Fruit fly (Drosophila melanogaster) whole organism, pupa: ENCODE results near the gene Alh.

Source experiments
- CG10348 ChIP-seq: fragments of 200-800 bp; sonication (Bioruptor generic); IDR thresholded peaks from 2 replicates; pipeline ENCODE4 v1.3.6; 2022; ENCODE audit warnings: missing biosample characterization, missing genetic modification characterization
- CG12605 ChIP-seq: fragments of 200-800 bp; sonication (Bioruptor generic); IDR thresholded peaks from 2 replicates; pipeline ENCODE4 v1.3.6; 2022; ENCODE audit warnings: missing biosample characterization, missing genetic modification characterization
- CG13204 ChIP-seq: fragments of 200-800 bp; sonication (Bioruptor generic); optimal IDR thresholded peaks from 2 replicates; lab custom pipeline; 2018; ENCODE audit warnings: missing biosample characterization, mild to moderate bottlenecking, missing genetic modification characterization, moderate library complexity
- CG14655 ChIP-seq: fragments of 200-800 bp; sonication (Bioruptor generic); optimal IDR thresholded peaks from 3 replicates; lab custom pipeline; 2017; ENCODE audit warnings: mild to moderate bottlenecking, missing biosample characterization, missing genetic modification reagents, missing genetic modification characterization
- CG15710 ChIP-seq: fragments of 200-800 bp; sonication (Bioruptor generic); optimal IDR thresholded peaks from 2 replicates; lab custom pipeline; 2018; ENCODE audit warnings: missing biosample characterization, mild to moderate bottlenecking, missing genetic modification characterization, moderate library complexity
- CG17806 ChIP-seq: fragments of 200-800 bp; sonication (Bioruptor generic); optimal IDR thresholded peaks from 2 replicates; lab custom pipeline; 2018; ENCODE audit warnings: missing biosample characterization, mild to moderate bottlenecking, missing genetic modification characterization, moderate library complexity
- CG32121 ChIP-seq: fragments of 200-800 bp; sonication (Bioruptor generic); IDR thresholded peaks from 2 replicates; pipeline ENCODE4 v1.3.6; 2022; ENCODE audit warnings: missing biosample characterization, missing genetic modification characterization
- CG34367 ChIP-seq: fragments of 200-800 bp; sonication (Bioruptor generic); optimal IDR thresholded peaks from 2 replicates; lab custom pipeline; 2018; ENCODE audit warnings: missing biosample characterization, mild to moderate bottlenecking, missing genetic modification characterization
- CG4496 ChIP-seq: fragments of 200-800 bp; sonication (Bioruptor generic); IDR thresholded peaks from 3 replicates; pipeline ENCODE4 v1.3.6; 2022; ENCODE audit warnings: missing biosample characterization, missing genetic modification characterization
- CG8159 ChIP-seq: fragments of 200-800 bp; sonication (Bioruptor generic); optimal IDR thresholded peaks from 3 replicates; lab custom pipeline; 2018; ENCODE audit warnings: missing biosample characterization, mild to moderate bottlenecking, missing genetic modification characterization, moderate library complexity
- CG8301 ChIP-seq: fragments of 200-800 bp; sonication (Bioruptor generic); optimal IDR thresholded peaks from 2 replicates; lab custom pipeline; 2018; ENCODE audit warnings: missing biosample characterization, mild to moderate bottlenecking, missing genetic modification characterization
- CG9948 ChIP-seq: fragments of 200-800 bp; sonication (Bioruptor generic); optimal IDR thresholded peaks from 2 replicates; lab custom pipeline; 2018; ENCODE audit warnings: missing biosample characterization, mild to moderate bottlenecking, missing genetic modification characterization, moderate library complexity
- D1 ChIP-seq: fragments of 200-800 bp; sonication (Bioruptor generic); optimal IDR thresholded peaks from 2 replicates; lab custom pipeline; 2018; ENCODE audit warnings: missing biosample characterization, mild to moderate bottlenecking, missing genetic modification characterization, moderate library complexity
- EcR ChIP-seq: fragments of 200-800 bp; sonication (Bioruptor generic); optimal IDR thresholded peaks from 3 replicates; lab custom pipeline; 2019; ENCODE audit warnings: missing biosample characterization, missing genetic modification characterization, mild to moderate bottlenecking, moderate library complexity, missing genetic modification reagents
- Ets98B ChIP-seq: fragments of 200-800 bp; sonication (Bioruptor generic); IDR thresholded peaks from 2 replicates; pipeline ENCODE4 v1.3.6; 2022; ENCODE audit warnings: missing biosample characterization, missing genetic modification characterization
- Pif1A ChIP-seq: fragments of 200-800 bp; sonication (Bioruptor generic); optimal IDR thresholded peaks from 3 replicates; lab custom pipeline; 2016; ENCODE audit warnings: missing biosample characterization, missing genetic modification characterization
- Pif1B ChIP-seq: fragments of 200-800 bp; sonication (Bioruptor generic); optimal IDR thresholded peaks from 3 replicates; lab custom pipeline; 2016; ENCODE audit warnings: missing biosample characterization, missing genetic modification characterization
- Snoo ChIP-seq: fragments of 200-800 bp; sonication (Bioruptor generic); optimal IDR thresholded peaks from 3 replicates; lab custom pipeline; 2017; ENCODE audit warnings: missing biosample characterization, mild to moderate bottlenecking, missing genetic modification characterization, inconsistent platforms
- fd96Ca ChIP-seq: fragments of 200-800 bp; sonication (Bioruptor generic); IDR thresholded peaks from 3 replicates; pipeline ENCODE4 v1.3.6; 2022; ENCODE audit warnings: missing biosample characterization, missing genetic modification characterization
- gl ChIP-seq: fragments of 200-800 bp; sonication (Bioruptor generic); optimal IDR thresholded peaks from 2 replicates; lab custom pipeline; 2018; ENCODE audit warnings: missing biosample characterization, mild to moderate bottlenecking, missing genetic modification characterization
- rn ChIP-seq: fragments of 200-800 bp; sonication (Bioruptor generic); IDR thresholded peaks from 2 replicates; pipeline ENCODE4 v1.3.6; 2022; ENCODE audit warnings: missing biosample characterization, missing genetic modification characterization

The Alh gene

dm6 chr3R:7107713-7108588 lies 16.0 kb downstream of the Alh start:
- TF ChIP-seq EcR (GFP tag; lab: Kevin White, UChicago), result peak; percentile 99
- no peak for TF ChIP-seq CG34367 (tag; lab: Kevin White, UChicago)
- no peak for TF ChIP-seq Pif1A
- peak; percentile 10 for TF ChIP-seq D1 (tag; lab: Kevin White, UChicago)
- TF ChIP-seq CG14655 (GFP tag; lab: Kevin White, UChicago), result peak; percentile 7
- TF ChIP-seq CG12605 (GFP tag; lab: Robert Waterston, UW), result no peak
- TF ChIP-seq rn (GFP tag; lab: Robert Waterston, UW), result no peak
- TF ChIP-seq CG17806 (tag; lab: Kevin White, UChicago), result no peak
- TF ChIP-seq CG8301 (tag; lab: Kevin White, UChicago), result no peak
- no peak for TF ChIP-seq CG4496
- TF ChIP-seq Snoo (tag; lab: Kevin White, UChicago), result no peak
- TF ChIP-seq CG15710 (tag; lab: Kevin White, UChicago), result no peak
- no peak for TF ChIP-seq fd96Ca
- TF ChIP-seq CG10348 (GFP tag; lab: Robert Waterston, UW), result no peak
- TF ChIP-seq Ets98B (GFP tag; lab: Robert Waterston, UW), result no peak
- no peak for TF ChIP-seq Pif1B (GFP tag; lab: Kevin White, UChicago)
- peak; percentile 4 for TF ChIP-seq CG8159
- no peak for TF ChIP-seq CG32121 (GFP tag; lab: Robert Waterston, UW)
- TF ChIP-seq CG13204 (GFP tag; lab: Kevin White, UChicago), result peak; percentile 34
- peak; percentile 38 for TF ChIP-seq CG9948 (tag; lab: Kevin White, UChicago)
- TF ChIP-seq gl (tag; lab: Kevin White, UChicago), result no peak

dm6 chr3R:7105503-7106164 lies 18.4 kb downstream of the Alh start:
- no peak for TF ChIP-seq CG8301 (tag; lab: Kevin White, UChicago)
- no peak for TF ChIP-seq CG17806 (tag; lab: Kevin White, UChicago)
- no peak for TF ChIP-seq Pif1A
- TF ChIP-seq Snoo (tag; lab: Kevin White, UChicago), result no peak
- no peak for TF ChIP-seq EcR (GFP tag; lab: Kevin White, UChicago)
- no peak for TF ChIP-seq CG13204 (GFP tag; lab: Kevin White, UChicago)
- TF ChIP-seq CG4496, result no peak
- no peak for TF ChIP-seq CG34367 (tag; lab: Kevin White, UChicago)
- TF ChIP-seq CG14655 (GFP tag; lab: Kevin White, UChicago), result no peak
- no peak for TF ChIP-seq CG9948 (tag; lab: Kevin White, UChicago)
- TF ChIP-seq rn (GFP tag; lab: Robert Waterston, UW), result no peak
- no peak for TF ChIP-seq fd96Ca
- TF ChIP-seq CG8159, result no peak
- TF ChIP-seq CG32121 (GFP tag; lab: Robert Waterston, UW), result no peak

- TF ChIP-seq Pif1B (GFP tag; lab: Kevin White, UChicago) (no peak), EcR (GFP tag; lab: Kevin White, UChicago) (peak; percentile 41)
These were observed 19.7 kb downstream of the Alh start for dm6 chr3R:7104308-7104707.

DNA sequence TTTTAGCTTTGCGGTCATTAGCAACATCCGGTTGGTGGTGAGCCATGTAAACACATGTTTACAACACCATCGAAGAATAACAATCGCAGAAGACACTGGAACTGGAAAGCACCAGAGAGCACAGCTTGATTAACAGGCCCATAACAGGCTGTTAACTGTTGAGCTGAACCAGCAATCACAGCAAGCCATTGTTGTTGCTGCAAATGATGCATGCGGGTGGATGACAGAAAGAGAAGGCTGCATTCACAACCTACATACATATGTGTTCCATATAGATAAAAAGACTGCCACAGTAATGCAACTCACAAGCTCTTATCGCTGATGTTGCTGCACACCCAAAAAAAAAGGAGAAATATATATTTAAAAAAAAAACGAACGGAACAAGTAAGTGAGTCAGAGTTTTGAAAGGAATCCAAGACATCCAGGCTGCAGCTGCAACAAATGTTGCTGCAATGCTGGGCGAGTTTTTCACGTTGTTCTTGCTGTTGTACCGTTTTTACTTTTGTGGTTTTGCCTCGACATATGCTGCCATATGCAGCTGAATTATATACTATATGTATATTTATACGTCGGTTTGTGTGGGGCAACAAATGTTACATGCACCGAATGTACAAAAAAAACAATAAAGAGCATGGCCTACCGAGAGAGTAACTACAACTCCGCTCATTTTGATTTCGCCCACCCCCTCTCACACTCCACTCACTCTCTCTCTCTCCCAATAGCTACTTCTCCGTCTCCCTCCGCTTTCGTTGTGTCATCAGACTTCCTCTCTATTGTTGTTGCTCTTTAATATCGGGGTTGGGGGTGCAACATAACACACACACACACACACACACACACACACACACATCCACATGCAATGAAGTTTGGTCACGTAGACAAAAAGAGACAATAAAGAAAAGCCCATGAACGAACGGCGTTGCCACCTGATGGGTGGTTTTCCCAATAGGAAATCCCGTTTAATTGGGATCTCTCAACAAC lies 20.8 kb downstream of the Alh start:
- TF ChIP-seq CG13204 (GFP tag; lab: Kevin White, UChicago) (peak; percentile 10), CG17806 (tag; lab: Kevin White, UChicago) (no peak), CG8301 (tag; lab: Kevin White, UChicago) (peak; percentile 2), CG32121 (GFP tag; lab: Robert Waterston, UW) (peak; percentile 58), CG8159 (peak; percentile 17), CG14655 (GFP tag; lab: Kevin White, UChicago) (no peak), Pif1A (peak; percentile 21), CG4496 (peak; percentile 66; the same call in 2 of the 3 replicates), Pif1B (GFP tag; lab: Kevin White, UChicago) (no peak), D1 (tag; lab: Kevin White, UChicago) (no peak), CG10348 (GFP tag; lab: Robert Waterston, UW) (no peak), fd96Ca (peak; percentile 59; the same call in 2 of the 3 replicates), CG34367 (tag; lab: Kevin White, UChicago) (no peak), EcR (GFP tag; lab: Kevin White, UChicago) (peak; percentile 71), gl (tag; lab: Kevin White, UChicago) (no peak), CG15710 (tag; lab: Kevin White, UChicago) (no peak), CG9948 (tag; lab: Kevin White, UChicago) (no peak), CG12605 (GFP tag; lab: Robert Waterston, UW) (peak; percentile 42; the same call in 1 of the 2 replicates), Snoo (tag; lab: Kevin White, UChicago) (no peak), rn (GFP tag; lab: Robert Waterston, UW) (no peak), Ets98B (GFP tag; lab: Robert Waterston, UW) (peak; percentile 71)
